Fruit fly (Drosophila melanogaster) whole organism, embryonic: ENCODE measurements around the gene Cpsf73.

Experiments
- Atf3 ChIP-seq: fragments of 200-800 bp; sonication (Bioruptor generic); optimal IDR thresholded peaks from 3 replicates; lab custom pipeline; 2016; ENCODE audit warnings: missing biosample characterization, missing genetic modification characterization
- Awh ChIP-seq: fragments of 200-800 bp; sonication (Bioruptor generic); IDR thresholded peaks from 2 replicates; pipeline ENCODE4, ENCODE4 v1.3.6; 2022; ENCODE audit warnings: missing biosample characterization, missing genetic modification characterization
- Bdp1 ChIP-seq: fragments of 200-800 bp; sonication (Bioruptor generic); optimal IDR thresholded peaks from 3 replicates; lab custom pipeline; 2016; ENCODE audit warnings: missing biosample characterization, missing genetic modification characterization
- Bgb ChIP-seq: fragments of 200-800 bp; sonication (Bioruptor generic); IDR thresholded peaks from 2 replicates; pipeline ENCODE4 v1.3.6; 2022; ENCODE audit warnings: missing biosample characterization, missing genetic modification characterization; ENCODE audit not compliant: partially characterized antibody
- CG10543 ChIP-seq: fragments of 200-800 bp; sonication (Bioruptor generic); optimal IDR thresholded peaks from 3 replicates; lab custom pipeline; 2017; ENCODE audit warnings: missing biosample characterization, mild to moderate bottlenecking, missing genetic modification characterization, moderate library complexity
- CG13894 ChIP-seq: fragments of 200-800 bp; sonication (Bioruptor generic); optimal IDR thresholded peaks from 3 replicates; lab custom pipeline; 2018; ENCODE audit warnings: missing biosample characterization, mild to moderate bottlenecking, missing genetic modification characterization, moderate library complexity
- CG14050 ChIP-seq: fragments of 200-800 bp; sonication (Bioruptor generic); IDR thresholded peaks from 3 replicates; pipeline ENCODE4 v1.3.6; 2022; ENCODE audit warnings: missing biosample characterization, missing genetic modification characterization
- CG14441 ChIP-seq: fragments of 200-800 bp; sonication (Bioruptor generic); IDR thresholded peaks from 2 replicates; pipeline ENCODE4 v1.3.6; 2022; ENCODE audit warnings: missing biosample characterization, missing genetic modification characterization
- CG14710 ChIP-seq: fragments of 200-800 bp; sonication (Bioruptor generic); optimal IDR thresholded peaks from 3 replicates; lab custom pipeline; 2019; ENCODE audit warnings: missing biosample characterization, mild to moderate bottlenecking, missing genetic modification characterization, moderate library complexity
- CG17612 ChIP-seq: fragments of 200-800 bp; sonication (Bioruptor generic); IDR thresholded peaks from 2 replicates; pipeline ENCODE4 v1.3.6; 2022; ENCODE audit warnings: missing biosample characterization, missing genetic modification characterization
- CG18764 ChIP-seq: fragments of 200-800 bp; sonication (Bioruptor generic); optimal IDR thresholded peaks from 3 replicates; lab custom pipeline; 2016; ENCODE audit warnings: missing biosample characterization, missing genetic modification characterization
- CG30403 ChIP-seq: fragments of 200-800 bp; sonication (Bioruptor generic); optimal IDR thresholded peaks from 3 replicates; lab custom pipeline; 2016; ENCODE audit warnings: missing biosample characterization, missing genetic modification characterization
- CG31224 ChIP-seq: fragments of 200-800 bp; sonication (Bioruptor generic); IDR thresholded peaks from 2 replicates; pipeline ENCODE4 v1.3.6; 2022; ENCODE audit warnings: missing biosample characterization, missing genetic modification characterization
- CG3995 ChIP-seq: fragments of 200-800 bp; sonication (Bioruptor generic); optimal IDR thresholded peaks from 3 replicates; lab custom pipeline; 2016; ENCODE audit warnings: missing biosample characterization, missing genetic modification characterization
- CG6689 ChIP-seq: fragments of 200-800 bp; sonication (Bioruptor generic); IDR thresholded peaks from 2 replicates; pipeline ENCODE4 v1.3.6; 2022; ENCODE audit warnings: missing biosample characterization, missing genetic modification characterization
- CG9797 ChIP-seq: fragments of 200-800 bp; sonication (Bioruptor generic); optimal IDR thresholded peaks from 3 replicates; lab custom pipeline; 2018; ENCODE audit warnings: missing biosample characterization, mild to moderate bottlenecking, missing genetic modification characterization
- CG9932 ChIP-seq: fragments of 200-800 bp; sonication (Bioruptor generic); IDR thresholded peaks from 2 replicates; pipeline ENCODE4 v1.3.6; 2022; ENCODE audit warnings: missing biosample characterization, missing genetic modification characterization
- D19A ChIP-seq: fragments of 200-800 bp; optimal IDR thresholded peaks from 3 replicates; lab custom pipeline; 2019; ENCODE audit warnings: missing biosample characterization, mild to moderate bottlenecking, missing genetic modification characterization, moderate library complexity
- Deaf1 ChIP-seq: fragments of 200-800 bp; optimal IDR thresholded peaks from 3 replicates; lab custom pipeline; 2019; ENCODE audit warnings: missing biosample characterization, mild to moderate bottlenecking, missing genetic modification characterization, moderate library complexity
- Drgx ChIP-seq: fragments of 200-800 bp; sonication (Bioruptor generic); IDR thresholded peaks from 2 replicates; pipeline ENCODE4 v1.3.6; 2022; ENCODE audit warnings: missing biosample characterization, missing genetic modification characterization
- E2f2 ChIP-seq: fragments of 200-800 bp; sonication (Bioruptor generic); IDR thresholded peaks from 2 replicates; pipeline ENCODE4 v1.3.6; 2022; ENCODE audit warnings: missing biosample characterization, missing genetic modification characterization
- HLH4C ChIP-seq: fragments of 200-800 bp; sonication (Bioruptor generic); IDR thresholded peaks from 3 replicates; pipeline ENCODE4 v1.3.6; 2022; ENCODE audit warnings: missing biosample characterization, missing genetic modification characterization; ENCODE audit not compliant: partially characterized antibody
- Mad ChIP-seq: fragments of 200-800 bp; sonication (Bioruptor generic); optimal IDR thresholded peaks from 2 replicates; lab custom pipeline; 2016; ENCODE audit warnings: missing biosample characterization, missing genetic modification characterization
- Max ChIP-seq: fragments of 200-800 bp; sonication (Bioruptor generic); optimal IDR thresholded peaks from 2 replicates; lab custom pipeline; 2016; ENCODE audit warnings: missing biosample characterization, mild to moderate bottlenecking, missing genetic modification characterization
- NC2β ChIP-seq: fragments of 200-800 bp; sonication (Bioruptor generic); optimal IDR thresholded peaks from 2 replicates; lab custom pipeline; 2016; ENCODE audit warnings: missing biosample characterization, missing genetic modification characterization
- Nf-YC ChIP-seq: fragments of 200-800 bp; optimal IDR thresholded peaks from 3 replicates; lab custom pipeline; 2019; ENCODE audit warnings: missing biosample characterization, mild to moderate bottlenecking, missing genetic modification characterization, moderate library complexity
- NfI ChIP-seq: fragments of 200-800 bp; sonication (Bioruptor generic); optimal IDR thresholded peaks from 3 replicates; lab custom pipeline; 2018; ENCODE audit warnings: missing biosample characterization, mild to moderate bottlenecking, missing genetic modification characterization, moderate library complexity
- Ravus ChIP-seq: fragments of 200-800 bp; sonication (Bioruptor generic); IDR thresholded peaks from 2 replicates; pipeline ENCODE4 v1.3.6; 2022; ENCODE audit warnings: missing biosample characterization, missing genetic modification characterization
- chif ChIP-seq, 2 experiments: fragments of 200-800 bp; sonication (Bioruptor generic); optimal IDR thresholded peaks; 3 replicates each; lab custom pipeline; 2016; ENCODE audit warnings: missing biosample characterization in 2 of 2, missing genetic modification characterization in 2 of 2
- chm ChIP-seq: fragments of 200-800 bp; sonication (Bioruptor generic); IDR thresholded peaks from 2 replicates; pipeline ENCODE4 v1.3.6; 2022; ENCODE audit warnings: missing biosample characterization, missing genetic modification characterization
- corto ChIP-seq: fragments of 200-800 bp; sonication (Bioruptor generic); optimal IDR thresholded peaks from 2 replicates; lab custom pipeline; 2016; ENCODE audit warnings: missing biosample characterization, mild to moderate bottlenecking, missing genetic modification characterization, moderate library complexity
- dan ChIP-seq: fragments of 200-800 bp; sonication (Bioruptor generic); IDR thresholded peaks from 2 replicates; pipeline ENCODE4 v1.3.6; 2022; ENCODE audit warnings: missing biosample characterization, missing genetic modification characterization
- ewg ChIP-seq: fragments of 200-800 bp; sonication (Bioruptor generic); optimal IDR thresholded peaks from 3 replicates; lab custom pipeline; 2017; ENCODE audit warnings: mild to moderate bottlenecking, missing biosample characterization, missing genetic modification reagents, missing genetic modification characterization
- grn ChIP-seq: fragments of 200-800 bp; sonication (Bioruptor generic); optimal IDR thresholded peaks from 3 replicates; lab custom pipeline; 2017; ENCODE audit warnings: missing biosample characterization, missing genetic modification characterization
- gsb ChIP-seq: fragments of 200-800 bp; sonication (Bioruptor generic); IDR thresholded peaks from 2 replicates; pipeline ENCODE4 v1.3.6; 2022; ENCODE audit warnings: missing biosample characterization, missing genetic modification characterization
- gt ChIP-seq: fragments of 200-800 bp; sonication (Bioruptor generic); IDR thresholded peaks from 2 replicates; pipeline ENCODE4 v1.3.6; 2022; ENCODE audit warnings: missing biosample characterization, missing genetic modification characterization
- hkb ChIP-seq, 2 experiments: fragments of 200-800 bp in 1 of 2; fragments of >200 bp in 1 of 2; sonication (Bioruptor generic) in 1 of 2; IDR thresholded peaks in 1 of 2; optimal IDR thresholded peaks in 1 of 2; 2 replicates each; pipeline versions ENCODE4 v1.3.6 to Lab custom; 2017 to 2022; ENCODE audit warnings: missing biosample characterization in 1 of 2, missing genetic modification characterization in 1 of 2
- insv ChIP-seq, 2 experiments: fragments of 200-800 bp; sonication (Bioruptor generic); optimal IDR thresholded peaks; 3 replicates each; lab custom pipeline; 2016 to 2018; ENCODE audit warnings: missing biosample characterization in 2 of 2, missing genetic modification characterization in 2 of 2
- nerfin-1 ChIP-seq: fragments of 200-800 bp; sonication (Bioruptor generic); optimal IDR thresholded peaks from 3 replicates; lab custom pipeline; 2019; ENCODE audit warnings: missing biosample characterization, mild to moderate bottlenecking, missing genetic modification characterization, moderate library complexity
- org-1 ChIP-seq: fragments of 200-800 bp; sonication (Bioruptor generic); optimal IDR thresholded peaks from 2 replicates; lab custom pipeline; 2017; ENCODE audit warnings: missing biosample characterization, missing genetic modification characterization
- pita ChIP-seq: fragments of 200-800 bp; sonication (Bioruptor generic); optimal IDR thresholded peaks from 2 replicates; lab custom pipeline; 2017; ENCODE audit warnings: missing biosample characterization, mild to moderate bottlenecking, missing genetic modification characterization
- pnt ChIP-seq: fragments of 200-800 bp; sonication (Bioruptor generic); optimal IDR thresholded peaks from 3 replicates; lab custom pipeline; 2016; ENCODE audit warnings: missing biosample characterization, missing genetic modification characterization
- pzg ChIP-seq: fragments of 200-800 bp; sonication (Bioruptor generic); optimal IDR thresholded peaks from 3 replicates; lab custom pipeline; 2018; ENCODE audit warnings: missing biosample characterization, mild to moderate bottlenecking, missing genetic modification characterization, moderate library complexity
- stwl ChIP-seq: fragments of 200-800 bp; sonication (Bioruptor generic); optimal IDR thresholded peaks from 3 replicates; lab custom pipeline; 2018; ENCODE audit warnings: missing biosample characterization, mild to moderate bottlenecking, missing genetic modification characterization, moderate library complexity
- yki ChIP-seq: fragments of >200 bp; optimal IDR thresholded peaks from 3 replicates; lab custom pipeline; 2018

Gene Cpsf73

dm6 chr3R:18680332-18680731 lies 17.0 kb upstream of the Cpsf73 start, which contains the start of the genes CG46318 and ChT:
TSS of gene CG46318 (plus strand) at chr3R:18680604.
TSS of gene ChT (plus strand) at chr3R:18680604.
- no peak for TF ChIP-seq Bdp1 (GFP tag; lab: Kevin White, UChicago)
- TF ChIP-seq Nf-YC = peak; percentile 47
- TF ChIP-seq Ravus = no peak
- no peak for TF ChIP-seq HLH4C
- 0 out of 2 replicates have a peak, but pooled peaks have one; percentile 6 for TF ChIP-seq Drgx (GFP tag; lab: Robert Waterston, UW)
- no peak for TF ChIP-seq CG31224 (GFP tag; lab: Robert Waterston, UW)
- TF ChIP-seq stwl (tag; lab: Kevin White, UChicago) = no peak
- peak; percentile 68 for TF ChIP-seq nerfin-1 (tag; lab: Kevin White, UChicago)
- no peak for TF ChIP-seq CG30403 (GFP tag; lab: Kevin White, UChicago)
- no peak for TF ChIP-seq CG3995 (GFP tag; lab: Kevin White, UChicago)
- no peak for TF ChIP-seq NC2β
- TF ChIP-seq CG14710 (tag; lab: Kevin White, UChicago) = no peak
- TF ChIP-seq pnt (GFP tag; lab: Kevin White, UChicago) = no peak
- TF ChIP-seq Atf3 = no peak
- no peak for TF ChIP-seq chm (GFP tag; lab: Robert Waterston, UW)
- TF ChIP-seq Max (GFP tag; lab: Kevin White, UChicago) = no peak
- TF ChIP-seq pita (GFP tag; lab: Kevin White, UChicago) = no peak
- no peak for TF ChIP-seq CG9797 (GFP tag; lab: Kevin White, UChicago)
- TF ChIP-seq CG6689 = no peak
- TF ChIP-seq CG18764 = no peak
- no peak for TF ChIP-seq Awh (GFP tag; lab: Robert Waterston, UW)
- TF ChIP-seq CG13894 = no peak
- no peak for TF ChIP-seq CG14441 (GFP tag; lab: Robert Waterston, UW)
- TF ChIP-seq Deaf1 (tag; lab: Kevin White, UChicago) = peak; percentile 86
- no peak for TF ChIP-seq yki (lab: Kevin White, UChicago)
- no peak for TF ChIP-seq Bgb (GFP tag; lab: Robert Waterston, UW)
- no peak for TF ChIP-seq hkb (optimal IDR thresholded peaks at IDR 0.05; lab: Kevin White, UChicago)
- no peak for TF ChIP-seq hkb (GFP tag; IDR thresholded peaks at IDR 0.05; lab: Robert Waterston, UW)
- no peak for TF ChIP-seq pzg (GFP tag; lab: Kevin White, UChicago)
- TF ChIP-seq CG9932 (GFP tag; lab: Robert Waterston, UW) = no peak
- no peak for TF ChIP-seq gt (GFP tag; lab: Robert Waterston, UW)
- no peak for TF ChIP-seq insv (GFP tag; optimal IDR thresholded peaks at IDR 0.05; lab: Kevin White, UChicago)
- TF ChIP-seq gsb = no peak
- TF ChIP-seq CG10543 = no peak
- no peak for TF ChIP-seq D19A (tag; lab: Kevin White, UChicago)
- TF ChIP-seq E2f2 (GFP tag; lab: Robert Waterston, UW) = no peak
- TF ChIP-seq org-1 = no peak
- TF ChIP-seq corto (GFP tag; lab: Kevin White, UChicago) = no peak
- peak; percentile 15 for TF ChIP-seq ewg (GFP tag; lab: Kevin White, UChicago)
- TF ChIP-seq NfI = no peak
- no peak for TF ChIP-seq chif (GFP tag; optimal IDR thresholded peaks at IDR 0.05; lab: Kevin White, UChicago)
- TF ChIP-seq Mad (GFP tag; lab: Kevin White, UChicago) = no peak
- no peak for TF ChIP-seq CG14050 (GFP tag; lab: Robert Waterston, UW)
- TF ChIP-seq dan (GFP tag; lab: Robert Waterston, UW) = no peak
- TF ChIP-seq grn (GFP tag; lab: Kevin White, UChicago) = no peak
- TF ChIP-seq CG17612 = no peak
- TF ChIP-seq, all 482 proteins: peak for 5
